Worm (Caenorhabditis elegans) whole organism, L1 larva: Measurements from ENCODE around the gene VY10G11R.1.

ENCODE experiments used
- skn-1 ChIP-seq: fragments of 150-350 bp; optimal IDR thresholded peaks from 2 replicates; lab custom pipeline; 2014; ENCODE audit warnings: missing biosample characterization, missing genetic modification characterization

Gene VY10G11R.1

ce11 chrIV:16421903-16422557 lies 48.8 kb downstream of the VY10G11R.1 start (continued):
- no peak for TF ChIP-seq skn-1 (tag; lab: Kevin White, UChicago)
